Fruit fly (Drosophila melanogaster) whole organism, adult: ENCODE measurements around the gene CG9171.

Experiments
- CG11617 ChIP-seq: fragments of 200-800 bp; sonication (Bioruptor generic); optimal IDR thresholded peaks from 2 replicates; lab custom pipeline; 2017; ENCODE audit warnings: mild to moderate bottlenecking, missing biosample characterization, missing genetic modification reagents, missing genetic modification characterization
- CG12768 ChIP-seq: fragments of 200-800 bp; sonication (Bioruptor generic); optimal IDR thresholded peaks from 2 replicates; lab custom pipeline; 2017; ENCODE audit warnings: missing biosample characterization, missing genetic modification characterization, mild to moderate bottlenecking, moderate library complexity, missing genetic modification reagents
- CG14711 ChIP-seq: fragments of 200-800 bp; sonication (Bioruptor generic); optimal IDR thresholded peaks from 2 replicates; lab custom pipeline; 2018; ENCODE audit warnings: missing biosample characterization, mild to moderate bottlenecking, missing genetic modification characterization, moderate library complexity
- CG1620 ChIP-seq: fragments of 200-800 bp; sonication (Bioruptor generic); optimal IDR thresholded peaks from 2 replicates; lab custom pipeline; 2016; ENCODE audit warnings: missing biosample characterization, missing genetic modification characterization
- CG33017 ChIP-seq: fragments of 200-800 bp; sonication (Bioruptor generic); optimal IDR thresholded peaks from 2 replicates; lab custom pipeline; 2018; ENCODE audit warnings: missing biosample characterization, mild to moderate bottlenecking, missing genetic modification characterization, moderate library complexity
- CG5204 ChIP-seq: fragments of 200-800 bp; sonication (Bioruptor generic); optimal IDR thresholded peaks from 2 replicates; lab custom pipeline; 2016; ENCODE audit warnings: missing biosample characterization, missing genetic modification characterization
- CG7045 ChIP-seq: fragments of 200-800 bp; sonication (Bioruptor generic); optimal IDR thresholded peaks from 2 replicates; lab custom pipeline; 2017; ENCODE audit warnings: missing biosample characterization, mild to moderate bottlenecking, missing genetic modification characterization
- CG7101 ChIP-seq: fragments of 200-800 bp; sonication (Bioruptor generic); optimal IDR thresholded peaks from 2 replicates; lab custom pipeline; 2018; ENCODE audit warnings: missing biosample characterization, mild to moderate bottlenecking, missing genetic modification characterization, moderate library complexity
- Clk ChIP-seq: fragments of 200-800 bp; sonication (Bioruptor generic); optimal IDR thresholded peaks from 2 replicates; lab custom pipeline; 2017; ENCODE audit warnings: missing biosample characterization, missing genetic modification characterization
- Crg-1 ChIP-seq: fragments of 200-800 bp; sonication (Bioruptor generic); optimal IDR thresholded peaks from 2 replicates; lab custom pipeline; 2016; ENCODE audit warnings: missing biosample characterization, missing genetic modification characterization
- Hr96 ChIP-seq: fragments of 200-800 bp; sonication (Bioruptor generic); optimal IDR thresholded peaks from 2 replicates; lab custom pipeline; 2016; ENCODE audit warnings: missing biosample characterization, missing genetic modification characterization
- Mnt ChIP-seq: fragments of 200-800 bp; sonication (Bioruptor generic); optimal IDR thresholded peaks from 2 replicates; lab custom pipeline; 2016; ENCODE audit warnings: missing biosample characterization, mild to moderate bottlenecking, missing genetic modification characterization
- bab1 ChIP-seq: fragments of 200-800 bp; sonication (Bioruptor generic); optimal IDR thresholded peaks from 3 replicates; lab custom pipeline; 2019; ENCODE audit warnings: missing biosample characterization, mild to moderate bottlenecking, missing genetic modification characterization, moderate library complexity
- cic ChIP-seq: fragments of 200-800 bp; sonication (Bioruptor generic); optimal IDR thresholded peaks from 2 replicates; lab custom pipeline; 2017; ENCODE audit warnings: missing biosample characterization, mild to moderate bottlenecking, missing genetic modification characterization, moderate library complexity
- cnc ChIP-seq, 2 experiments: fragments of >200 bp; optimal IDR thresholded peaks; 2 replicates each; lab custom pipeline; 2017
- kay ChIP-seq: fragments of 200-800 bp; sonication (Bioruptor generic); peaks from one replicate; lab custom pipeline; 2016; ENCODE audit warnings: missing biosample characterization, missing genetic modification characterization, borderline replicate concordance
- ovo ChIP-seq: fragments of 200-800 bp; sonication (Bioruptor generic); optimal IDR thresholded peaks from 2 replicates; lab custom pipeline; 2016; ENCODE audit warnings: missing biosample characterization, missing genetic modification characterization
- pad ChIP-seq: fragments of 200-800 bp; sonication (Bioruptor generic); optimal IDR thresholded peaks from 3 replicates; lab custom pipeline; 2017; ENCODE audit warnings: missing biosample characterization, missing genetic modification characterization, mild to moderate bottlenecking, moderate library complexity, missing genetic modification reagents
- tj ChIP-seq: fragments of 200-800 bp; sonication (Bioruptor generic); optimal IDR thresholded peaks from 3 replicates; lab custom pipeline; 2017; ENCODE audit warnings: missing biosample characterization, mild to moderate bottlenecking, missing genetic modification characterization, moderate library complexity
- toe ChIP-seq: fragments of 200-800 bp; sonication (Bioruptor generic); optimal IDR thresholded peaks from 2 replicates; lab custom pipeline; 2016; ENCODE audit warnings: missing biosample characterization, missing genetic modification characterization

Gene CG9171

dm6 chr2L:5805091-5805817 is 5.2 kb upstream of the CG9171 start, which contains the start of gene CG11034:
CG11034 (plus strand) TSS chr2L:5805395.
- TF ChIP-seq Mnt (GFP tag; lab: Kevin White, UChicago) (peak; percentile 21), Hr96 (GFP tag; lab: Kevin White, UChicago) (peak; percentile 11), CG11617 (GFP tag; lab: Kevin White, UChicago) (no peak), bab1 (peak; percentile 17)

dm6 chr2L:5804077-5804476 is 4.0 kb upstream of the CG9171 start:
- no peak for TF ChIP-seq cic
- TF ChIP-seq Crg-1 (GFP tag; lab: Kevin White, UChicago) = no peak
- TF ChIP-seq kay (GFP tag; lab: Kevin White, UChicago) = no peak
- TF ChIP-seq CG33017 (tag; lab: Kevin White, UChicago) = no peak
- TF ChIP-seq CG14711 (tag; lab: Kevin White, UChicago) = no peak

dm6 chr2L:5801926-5802325 is 1.9 kb upstream of the CG9171 start, which contains the start of the genes CG14005 and CG7239:
CG14005 (minus strand) TSS chr2L:5801975.
CG7239 (plus strand) TSS chr2L:5802220.
- no peak for TF ChIP-seq toe (GFP tag; lab: Kevin White, UChicago)
- TF ChIP-seq bab1 = no peak
- no peak for TF ChIP-seq pad (GFP tag; lab: Kevin White, UChicago)
- TF ChIP-seq cic = no peak
- no peak for TF ChIP-seq Hr96 (GFP tag; lab: Kevin White, UChicago)

dm6 chr2L:5800388-5800748 is 315 bp upstream of the CG9171 start:
- TF ChIP-seq cic (no peak), CG7045 (GFP tag; lab: Kevin White, UChicago) (no peak), bab1 (no peak), CG5204 (GFP tag; lab: Kevin White, UChicago) (no peak), Crg-1 (GFP tag; lab: Kevin White, UChicago) (no peak), ovo (no peak), CG7101 (no peak), tj (no peak)

- TF ChIP-seq CG7045 (GFP tag; lab: Kevin White, UChicago) (no peak), cic (no peak), Clk (GFP tag; lab: Kevin White, UChicago) (no peak), CG33017 (tag; lab: Kevin White, UChicago) (no peak), CG14711 (tag; lab: Kevin White, UChicago) (no peak), CG11617 (GFP tag; lab: Kevin White, UChicago) (no peak)
Measured at dm6 chr2L:5798629-5799028, 1.4 kb downstream of the CG9171 start.

dm6 chr2L:5797977-5798376 is 2.1 kb downstream of the CG9171 start:
- peak; percentile 33 for TF ChIP-seq CG11617 (GFP tag; lab: Kevin White, UChicago)
- TF ChIP-seq CG1620 (GFP tag; lab: Kevin White, UChicago) = no peak
- TF ChIP-seq tj = no peak
- TF ChIP-seq Crg-1 (GFP tag; lab: Kevin White, UChicago) = peak; percentile 55
- peak; percentile 45 for TF ChIP-seq CG33017 (tag; lab: Kevin White, UChicago)
- TF ChIP-seq toe (GFP tag; lab: Kevin White, UChicago) = no peak
- peak; percentile 52 for TF ChIP-seq CG12768 (GFP tag; lab: Kevin White, UChicago)
- TF ChIP-seq cnc (optimal IDR thresholded peaks at IDR 0.05; lab: Kevin White, UChicago) = no peak
- peak; percentile 59 for TF ChIP-seq CG14711 (tag; lab: Kevin White, UChicago)
- TF ChIP-seq bab1 = no peak
- TF ChIP-seq Mnt (GFP tag; lab: Kevin White, UChicago) = peak; percentile 40
- TF ChIP-seq CG5204 (GFP tag; lab: Kevin White, UChicago) = no peak
- peak; percentile 52 for TF ChIP-seq ovo
- peak; percentile 47 for TF ChIP-seq pad (GFP tag; lab: Kevin White, UChicago)
- peak; percentile 80 for TF ChIP-seq CG7101
- TF ChIP-seq Hr96 (GFP tag; lab: Kevin White, UChicago) = no peak
- TF ChIP-seq Clk (GFP tag; lab: Kevin White, UChicago) = no peak
- peak; percentile 70 for TF ChIP-seq CG7045 (GFP tag; lab: Kevin White, UChicago)
- TF ChIP-seq kay (GFP tag; lab: Kevin White, UChicago) = peak; percentile 96
- TF ChIP-seq cic = peak; percentile 33

dm6 chr2L:5795192-5795591 is 4.9 kb downstream of the CG9171 start:
- TF ChIP-seq CG33017 (tag; lab: Kevin White, UChicago) = no peak

- TF ChIP-seq tj (no peak), kay (GFP tag; lab: Kevin White, UChicago) (no peak), pad (GFP tag; lab: Kevin White, UChicago) (no peak), CG5204 (GFP tag; lab: Kevin White, UChicago) (no peak), toe (GFP tag; lab: Kevin White, UChicago) (no peak), Mnt (GFP tag; lab: Kevin White, UChicago) (no peak)
Measured at dm6 chr2L:5793098-5793497, 7.0 kb downstream of the CG9171 start.
